Worm (Caenorhabditis elegans): ENCODE results near the gene F54F12.1.

Gene F54F12.1

ce11 chrIII:13087437-13087836, 32.2 kb upstream of the F54F12.1 start:
- TF ChIP-seq tlp-1 (tag; optimal IDR thresholded peaks at IDR 0.05) (no peak), ceh-88 (GFP tag; IDR thresholded peaks at IDR 0.05) (no peak), hpl-2 (GFP tag; optimal IDR thresholded peaks at IDR 0.05) (no peak), ztf-4 (tag; optimal IDR thresholded peaks at IDR 0.05) (no peak), egl-27 (tag; optimal IDR thresholded peaks at IDR 0.05) (no peak), unc-62 (GFP tag; optimal IDR thresholded peaks at IDR 0.05) (no peak)

- TF ChIP-seq mep-1 (tag; optimal IDR thresholded peaks at IDR 0.05) = peak; percentile 13
- TF ChIP-seq unc-30 (tag; optimal IDR thresholded peaks at IDR 0.05) = no peak
- TF ChIP-seq F16B12.6 (tag; optimal IDR thresholded peaks at IDR 0.05) = no peak
- TF ChIP-seq rnt-1 (tag; optimal IDR thresholded peaks at IDR 0.05) = no peak
- peak in 1 of 2 experiments; percentile 29 for TF ChIP-seq lin-35 (GFP tag; optimal IDR thresholded peaks at IDR 0.05)
- TF ChIP-seq unc-98 (GFP tag; IDR thresholded peaks at IDR 0.05) = no peak
- no peak for TF ChIP-seq pqm-1 (tag; optimal IDR thresholded peaks at IDR 0.05)
- no peak for TF ChIP-seq aha-1 (tag; optimal IDR thresholded peaks at IDR 0.05)
- no peak for TF ChIP-seq C34B4.2 (tag; optimal IDR thresholded peaks at IDR 0.05)
- no peak for TF ChIP-seq efl-1 (optimal IDR thresholded peaks at IDR 0.05)
- TF ChIP-seq efl-1 (GFP tag; optimal IDR thresholded peaks at IDR 0.05 in 1 of 2) = peak in 1 of 2 experiments; percentile 94
- peak; percentile 45 for TF ChIP-seq lin-14 (GFP tag; optimal IDR thresholded peaks at IDR 0.05)
- peak; percentile 31 for TF ChIP-seq snu-23 (GFP tag; optimal IDR thresholded peaks at IDR 0.05)
- TF ChIP-seq efl-3 (GFP tag; optimal IDR thresholded peaks at IDR 0.05) = no peak
- TF ChIP-seq mef-2 (tag; optimal IDR thresholded peaks at IDR 0.05) = no peak
- TF ChIP-seq ztf-11 (tag; optimal IDR thresholded peaks at IDR 0.05) = no peak
- TF ChIP-seq elt-3 (tag; optimal IDR thresholded peaks at IDR 0.05) = no peak
- TF ChIP-seq mdl-1 (tag; optimal IDR thresholded peaks at IDR 0.05) = no peak
- TF ChIP-seq swsn-7 (tag; optimal IDR thresholded peaks at IDR 0.05) = peak; percentile 10
- TF ChIP-seq lin-13 (GFP tag; optimal IDR thresholded peaks at IDR 0.05) = peak; percentile 29
- TF ChIP-seq nhr-12 (tag; optimal IDR thresholded peaks at IDR 0.05) = no peak
- TF ChIP-seq blmp-1 (tag; optimal IDR thresholded peaks at IDR 0.05) = peak; percentile 38
- TF ChIP-seq ceh-82 (tag; optimal IDR thresholded peaks at IDR 0.05) = no peak
- no peak for TF ChIP-seq mab-9 (GFP tag; IDR thresholded peaks at IDR 0.05)
- TF ChIP-seq nhr-76 (tag; optimal IDR thresholded peaks at IDR 0.05) = no peak
- no peak for TF ChIP-seq jun-1 (tag; optimal IDR thresholded peaks at IDR 0.05)
- TF ChIP-seq nhr-77 (tag; optimal IDR thresholded peaks at IDR 0.05) = no peak
- peak; percentile 50 for TF ChIP-seq nhr-71 (tag; optimal IDR thresholded peaks at IDR 0.05)
- no peak for TF ChIP-seq zip-4 (GFP tag; optimal IDR thresholded peaks at IDR 0.05)
- no peak for TF ChIP-seq aly-2 (tag; optimal IDR thresholded peaks at IDR 0.05)
- no peak for TF ChIP-seq ces-1 (GFP tag; optimal IDR thresholded peaks at IDR 0.05)
- peak; percentile 6 for TF ChIP-seq xbp-1 (tag; optimal IDR thresholded peaks at IDR 0.05)
- TF ChIP-seq fos-1 (tag; optimal IDR thresholded peaks at IDR 0.05) = peak; percentile 13
- no peak for TF ChIP-seq zag-1 (tag; optimal IDR thresholded peaks at IDR 0.05)
- TF ChIP-seq lsy-2 (tag; optimal IDR thresholded peaks at IDR 0.05) = peak in 1 of 2 experiments; percentile 62
- TF ChIP-seq fkh-8 (tag; optimal IDR thresholded peaks at IDR 0.05) = no peak
- no peak for TF ChIP-seq alr-1 (tag; optimal IDR thresholded peaks at IDR 0.05; ENCODE audit: borderline replicate concordance)
- no peak for TF ChIP-seq lin-15B (tag; optimal IDR thresholded peaks at IDR 0.05)
- TF ChIP-seq nhr-11 (tag; optimal IDR thresholded peaks at IDR 0.05) = no peak
- TF ChIP-seq Y116A8C.19 (tag; optimal IDR thresholded peaks at IDR 0.05; ENCODE audit: borderline replicate concordance) = no peak
- no peak for TF ChIP-seq irx-1 (tag; optimal IDR thresholded peaks at IDR 0.05)
- no peak for TF ChIP-seq sox-4 (tag; optimal IDR thresholded peaks at IDR 0.05)
- no peak for TF ChIP-seq grh-1 (GFP tag; IDR thresholded peaks at IDR 0.05)
- no peak for TF ChIP-seq skn-1 (tag; optimal IDR thresholded peaks at IDR 0.05)
- no peak for TF ChIP-seq ets-5 (GFP tag; IDR thresholded peaks at IDR 0.05)
- no peak for TF ChIP-seq fkh-10 (GFP tag; optimal IDR thresholded peaks at IDR 0.05)
These were observed 16.4 kb upstream of the F54F12.1 start for ce11 chrIII:13071432-13072259.

Data from whole organism, L1 larva.